Worm (Caenorhabditis elegans): ENCODE data around the gene acy-3.

The acy-3 gene

DNA sequence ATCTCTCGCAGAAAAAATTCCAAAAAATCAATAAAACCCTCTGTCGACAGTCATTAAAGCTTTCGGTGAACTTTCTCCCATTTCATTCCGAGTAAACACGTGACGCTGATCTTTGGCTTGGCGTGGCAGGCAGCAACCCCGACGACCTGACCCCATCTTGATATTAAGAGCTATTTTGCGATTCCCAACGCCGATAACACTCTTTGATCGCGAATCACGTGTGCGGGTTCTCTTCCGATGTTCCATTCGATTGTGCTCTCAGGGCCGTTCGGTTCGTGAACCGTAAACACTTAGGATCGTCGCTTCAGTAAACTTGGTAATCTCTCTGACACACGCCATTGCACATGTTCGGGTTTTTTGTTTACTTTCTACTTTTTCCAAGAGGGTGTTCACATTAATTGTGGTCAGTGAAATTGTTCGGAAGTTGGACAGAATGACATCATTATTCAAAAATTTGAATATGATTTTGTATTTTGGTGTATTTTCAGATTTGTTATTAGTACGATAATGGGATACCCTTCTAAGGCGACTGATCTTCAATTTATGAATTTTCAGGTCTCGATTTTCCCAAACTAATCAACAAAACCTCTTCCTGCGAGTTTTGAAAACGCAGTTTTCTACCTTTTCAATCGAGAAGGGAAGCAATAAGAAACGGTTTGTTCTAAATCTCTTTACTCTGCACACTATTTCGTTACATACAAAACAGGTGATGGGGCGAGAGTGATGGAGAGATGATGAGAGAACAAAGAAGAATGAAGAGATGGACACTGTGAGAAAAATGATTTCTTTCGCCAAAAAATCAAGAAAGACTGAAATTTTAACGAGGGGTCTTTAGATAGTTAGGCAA lies 11.1 kb upstream of the acy-3 start (continued):
- TF ChIP-seq lim-7 (GFP tag; IDR thresholded peaks at IDR 0.05) (peak; percentile 65), jun-1 (tag; optimal IDR thresholded peaks at IDR 0.05) (no peak), nhr-111 (GFP tag; optimal IDR thresholded peaks at IDR 0.05) (no peak), zfp-3 (GFP tag; conservative IDR thresholded peaks at IDR 0.05) (0 out of 2 replicates have a peak, but pooled peaks have one; percentile 25), nhr-11 (tag; optimal IDR thresholded peaks at IDR 0.05) (no peak), T20F7.1 (GFP tag; optimal IDR thresholded peaks at IDR 0.05) (no peak), mxl-2 (GFP tag; conservative IDR thresholded peaks at IDR 0.05) (no peak), madf-9 (GFP tag; conservative IDR thresholded peaks at IDR 0.05) (0 out of 2 replicates have a peak, but pooled peaks have one; percentile 7), dmd-9 (GFP tag; IDR thresholded peaks at IDR 0.05) (0 out of 2 replicates have a peak, but pooled peaks have one; percentile 30), ceh-20 (GFP tag; IDR thresholded peaks at IDR 0.05) (no peak), mep-1 (tag; optimal IDR thresholded peaks at IDR 0.05) (peak; percentile 47), ZK337.2 (GFP tag; IDR thresholded peaks at IDR 0.05) (0 out of 2 replicates have a peak, but pooled peaks have one; percentile 7), nhr-25 (tag; optimal IDR thresholded peaks at IDR 0.05; ENCODE audit: borderline replicate concordance, insufficient read depth) (no peak), ceh-44 (GFP tag; IDR thresholded peaks at IDR 0.05) (no peak), ztf-7 (tag; optimal IDR thresholded peaks at IDR 0.05) (no peak), dmd-6 (GFP tag; IDR thresholded peaks at IDR 0.05) (peak; percentile 38; the same call in 1 of the 2 replicates), F44E2.7 (GFP tag; IDR thresholded peaks at IDR 0.05) (no peak), nhr-28 (tag; optimal IDR thresholded peaks at IDR 0.05) (peak; percentile 23), php-3 (GFP tag; IDR thresholded peaks at IDR 0.05) (peak; percentile 38; the same call in 1 of the 2 replicates), D1046.2 (GFP tag; IDR thresholded peaks at IDR 0.05) (no peak), mdl-1 (tag; optimal IDR thresholded peaks at IDR 0.05) (peak in 1 of 2 experiments; percentile 59), nhr-77 (tag; optimal IDR thresholded peaks at IDR 0.05) (no peak)

DNA sequence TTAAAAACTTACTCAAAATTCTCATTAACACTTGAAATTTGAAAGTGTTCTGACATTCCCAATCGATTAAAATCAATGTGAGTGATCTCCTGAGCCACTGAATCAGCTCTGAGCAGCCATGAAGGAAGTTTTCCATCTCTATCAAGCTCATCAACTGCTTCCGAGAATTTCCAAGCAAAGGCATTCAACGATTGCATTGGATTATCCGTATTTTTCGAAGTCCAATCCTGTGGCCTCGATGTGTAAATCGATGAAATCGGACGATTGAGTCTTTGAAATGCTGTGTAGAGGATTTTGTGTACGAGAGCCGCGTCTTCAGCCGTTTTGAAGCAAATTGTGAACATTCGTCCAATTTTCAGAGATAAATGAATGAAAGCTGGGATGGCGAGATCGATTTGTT lies 9.7 kb upstream of the acy-3 start:
- peak; percentile 21 for TF ChIP-seq aha-1 (tag)
- TF ChIP-seq F49E8.2 (tag; optimal IDR thresholded peaks at IDR 0.05; ENCODE audit: borderline replicate concordance) = no peak
- peak in 1 of 2 experiments; percentile 34 for TF ChIP-seq unc-62 (GFP tag; optimal IDR thresholded peaks at IDR 0.05 in 1 of 2)
- TF ChIP-seq unc-62 (tag; optimal IDR thresholded peaks at IDR 0.05) = no peak

DNA sequence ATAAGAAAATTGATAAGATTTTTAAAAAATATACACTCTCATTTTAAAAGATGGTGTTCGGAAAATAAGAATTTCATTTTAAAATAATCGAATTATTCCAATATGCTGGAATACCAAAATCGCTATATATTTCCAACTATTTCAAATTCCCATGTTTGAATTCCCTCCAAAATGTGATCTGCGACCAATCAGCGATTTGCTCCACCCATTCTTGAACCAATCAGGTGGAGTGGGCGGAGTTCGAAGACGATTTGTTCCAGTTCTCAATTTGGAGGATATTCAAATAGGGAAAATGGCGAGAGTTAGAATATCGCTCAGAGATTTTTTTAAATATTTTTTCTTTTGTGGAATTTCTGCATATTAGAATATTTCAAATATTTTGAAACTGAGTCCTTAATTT lies 4.6 kb upstream of the acy-3 start:
- TF ChIP-seq zfp-3 (GFP tag; conservative IDR thresholded peaks at IDR 0.05) = no peak
- TF ChIP-seq lin-1 (GFP tag; IDR thresholded peaks at IDR 0.05) = no peak
- no peak for TF ChIP-seq unc-39 (tag; optimal IDR thresholded peaks at IDR 0.05)
- no peak for TF ChIP-seq nhr-11 (tag; optimal IDR thresholded peaks at IDR 0.05)
- TF ChIP-seq nhr-6 (tag; optimal IDR thresholded peaks at IDR 0.05) = no peak
- TF ChIP-seq lim-7 (GFP tag; IDR thresholded peaks at IDR 0.05) = 0 out of 2 replicates have a peak, but pooled peaks have one; percentile 31
- TF ChIP-seq skn-1 (tag; optimal IDR thresholded peaks at IDR 0.05) = no peak
- TF ChIP-seq daf-8 (GFP tag; IDR thresholded peaks at IDR 0.05) = no peak
- peak; percentile 1 for TF ChIP-seq mep-1 (tag; optimal IDR thresholded peaks at IDR 0.05)
- TF ChIP-seq aha-1 (tag) = peak; percentile 49
- TF ChIP-seq dpl-1 (GFP tag; optimal IDR thresholded peaks at IDR 0.05) = peak; percentile 40

DNA sequence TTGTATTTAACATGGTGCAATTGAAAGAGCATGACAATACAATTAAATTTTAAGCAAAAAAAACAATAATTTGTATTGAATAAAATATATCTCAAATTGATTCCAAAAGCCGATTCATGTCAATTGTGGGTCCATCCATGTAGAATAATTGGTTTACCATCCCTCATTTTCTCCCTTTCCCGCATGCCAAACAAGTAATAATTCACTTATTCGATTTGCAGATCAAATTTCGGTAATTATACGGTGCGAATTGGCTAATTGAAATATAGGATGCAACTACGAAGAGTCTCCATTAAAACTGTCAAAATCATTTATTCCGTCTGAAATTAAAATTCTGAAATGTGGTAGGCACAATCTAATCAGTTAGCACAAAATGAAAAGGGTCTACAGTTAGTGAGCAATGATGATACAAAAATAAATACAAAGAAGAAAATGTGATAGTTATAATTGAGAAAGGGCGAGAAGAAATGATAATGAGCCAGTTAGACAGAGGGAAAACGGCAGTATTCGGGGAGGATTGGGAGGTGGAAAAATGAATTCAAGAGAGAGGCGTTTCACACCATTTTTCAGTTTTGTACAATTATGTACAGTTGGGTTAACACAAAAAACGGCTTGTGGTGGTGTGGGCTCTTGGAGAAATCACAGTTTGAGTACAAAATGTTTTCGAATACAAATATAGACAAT lies 3.6 kb upstream of the acy-3 start:
- TF ChIP-seq ama-1 (optimal IDR thresholded peaks at IDR 0.05) (peak; percentile 54), F44E2.7 (GFP tag; IDR thresholded peaks at IDR 0.05) (no peak), mep-1 (tag; optimal IDR thresholded peaks at IDR 0.05) (peak; percentile 34), aly-2 (tag; optimal IDR thresholded peaks at IDR 0.05) (peak; percentile 10), mes-2 (tag; optimal IDR thresholded peaks at IDR 0.05; ENCODE audit: poor library complexity, severe bottlenecking) (peak; percentile 12), ZK337.2 (GFP tag; IDR thresholded peaks at IDR 0.05) (no peak), zfp-2 (tag; optimal IDR thresholded peaks at IDR 0.05) (no peak), aha-1 (tag) (peak; percentile 54), sdz-12 (GFP tag; optimal IDR thresholded peaks at IDR 0.05) (peak; percentile 34), nhr-48 (tag; optimal IDR thresholded peaks at IDR 0.05) (peak; percentile 6), arid-1 (GFP tag; conservative IDR thresholded peaks at IDR 0.05) (0 out of 2 replicates have a peak, but pooled peaks have one; percentile 6), lsy-2 (tag; optimal IDR thresholded peaks at IDR 0.05) (peak in 1 of 2 experiments; percentile 17), zfp-3 (GFP tag; conservative IDR thresholded peaks at IDR 0.05) (peak; percentile 74; the same call in 1 of the 2 replicates)

All from whole organism, L4 larva.